Fruit fly (Drosophila melanogaster) whole organism, embryonic: ENCODE results near the gene AlaRS.

ENCODE experiments used
- Awh ChIP-seq: fragments of 200-800 bp; sonication (Bioruptor generic); IDR thresholded peaks from 2 replicates; pipeline ENCODE4, ENCODE4 v1.3.6; 2022; ENCODE audit warnings: missing biosample characterization, missing genetic modification characterization
- CG1024 ChIP-seq: fragments of 200-800 bp; sonication (Bioruptor generic); IDR thresholded peaks from 2 replicates; pipeline ENCODE4 v1.3.6; 2022; ENCODE audit warnings: missing biosample characterization, missing genetic modification characterization
- CG10462 ChIP-seq: fragments of 200-800 bp; sonication (Bioruptor generic); optimal IDR thresholded peaks from 2 replicates; lab custom pipeline; 2016; ENCODE audit warnings: missing biosample characterization, missing genetic modification characterization
- CG11560 ChIP-seq: fragments of 200-800 bp; sonication (Bioruptor generic); IDR thresholded peaks from 3 replicates; pipeline ENCODE4 v1.3.6; 2022; ENCODE audit warnings: missing biosample characterization, missing genetic modification characterization
- CG12104 ChIP-seq: fragments of 200-800 bp; sonication (Bioruptor generic); optimal IDR thresholded peaks from 3 replicates; lab custom pipeline; 2016; ENCODE audit warnings: missing biosample characterization, missing genetic modification characterization
- CG12219 ChIP-seq: fragments of 200-800 bp; sonication (Bioruptor generic); optimal IDR thresholded peaks from 3 replicates; lab custom pipeline; 2018; ENCODE audit warnings: missing biosample characterization, mild to moderate bottlenecking, missing genetic modification characterization
- CG13775 ChIP-seq: fragments of 200-800 bp; sonication (Bioruptor generic); optimal IDR thresholded peaks from 3 replicates; lab custom pipeline; 2017; ENCODE audit warnings: missing biosample characterization, mild to moderate bottlenecking, missing genetic modification characterization
- CG16813 ChIP-seq: fragments of 200-800 bp; sonication (Bioruptor generic); IDR thresholded peaks from 3 replicates; pipeline ENCODE4 v1.3.6; 2022; ENCODE audit warnings: missing biosample characterization, missing genetic modification characterization; ENCODE audit not compliant: partially characterized antibody
- CG31224 ChIP-seq: fragments of 200-800 bp; sonication (Bioruptor generic); IDR thresholded peaks from 2 replicates; pipeline ENCODE4 v1.3.6; 2022; ENCODE audit warnings: missing biosample characterization, missing genetic modification characterization
- CG3995 ChIP-seq: fragments of 200-800 bp; sonication (Bioruptor generic); optimal IDR thresholded peaks from 3 replicates; lab custom pipeline; 2016; ENCODE audit warnings: missing biosample characterization, missing genetic modification characterization
- CG42726 ChIP-seq: fragments of 200-800 bp; sonication (Bioruptor generic); IDR thresholded peaks from 2 replicates; pipeline ENCODE4 v1.3.6; 2022; ENCODE audit warnings: missing biosample characterization, missing genetic modification characterization; ENCODE audit not compliant: partially characterized antibody
- CG4730 ChIP-seq: fragments of 200-800 bp; sonication (Bioruptor generic); IDR thresholded peaks from 2 replicates; pipeline ENCODE4 v1.3.6; 2022; ENCODE audit warnings: missing biosample characterization, missing genetic modification characterization
- CG6813 ChIP-seq: fragments of 200-800 bp; sonication (Bioruptor generic); optimal IDR thresholded peaks from 2 replicates; lab custom pipeline; 2017; ENCODE audit warnings: missing biosample characterization, missing genetic modification characterization, mild to moderate bottlenecking, moderate library complexity, missing genetic modification reagents
- CG7745 ChIP-seq: fragments of 200-800 bp; sonication (Bioruptor generic); optimal IDR thresholded peaks from 2 replicates; lab custom pipeline; 2018; ENCODE audit warnings: missing biosample characterization, mild to moderate bottlenecking, missing genetic modification characterization, moderate library complexity
- CG8089 ChIP-seq: fragments of 200-800 bp; sonication (Bioruptor generic); optimal IDR thresholded peaks from 3 replicates; lab custom pipeline; 2016; ENCODE audit warnings: missing biosample characterization, missing genetic modification characterization
- CG8281 ChIP-seq: fragments of 200-800 bp; sonication (Bioruptor generic); optimal IDR thresholded peaks from 2 replicates; lab custom pipeline; 2018; ENCODE audit warnings: missing biosample characterization, mild to moderate bottlenecking, missing genetic modification characterization, moderate library complexity
- CG8924 ChIP-seq: fragments of 200-800 bp; optimal IDR thresholded peaks from 3 replicates; lab custom pipeline; 2019; ENCODE audit warnings: missing biosample characterization, mild to moderate bottlenecking, missing genetic modification characterization, moderate library complexity
- CG9215 ChIP-seq: fragments of 200-800 bp; sonication (Bioruptor generic); IDR thresholded peaks from 2 replicates; pipeline ENCODE4 v1.3.6; 2022; ENCODE audit warnings: missing biosample characterization, missing genetic modification characterization
- CG9797 ChIP-seq: fragments of 200-800 bp; sonication (Bioruptor generic); optimal IDR thresholded peaks from 3 replicates; lab custom pipeline; 2018; ENCODE audit warnings: missing biosample characterization, mild to moderate bottlenecking, missing genetic modification characterization
- Dll ChIP-seq: fragments of 200-800 bp; sonication (Bioruptor generic); IDR thresholded peaks from 4 replicates; pipeline ENCODE4 v1.3.6; 2022; ENCODE audit warnings: missing biosample characterization, missing genetic modification characterization; ENCODE audit not compliant: partially characterized antibody
- Eip74EF ChIP-seq, 2 experiments: fragments of 200-800 bp in 1 of 2; fragments of >200 bp in 1 of 2; sonication (Bioruptor generic) in 1 of 2; optimal IDR thresholded peaks; 2 replicates each; lab custom pipeline; 2017 to 2019; ENCODE audit warnings: missing biosample characterization in 2 of 2, missing genetic modification characterization in 2 of 2, mild to moderate bottlenecking in 1 of 2, moderate library complexity in 1 of 2
- Fer2 ChIP-seq: fragments of 200-800 bp; sonication (Bioruptor generic); optimal IDR thresholded peaks from 2 replicates; lab custom pipeline; 2018; ENCODE audit warnings: missing biosample characterization, mild to moderate bottlenecking, missing genetic modification characterization, moderate library complexity
- H2.0 ChIP-seq: fragments of 200-800 bp; sonication (Bioruptor generic); IDR thresholded peaks from 2 replicates; pipeline ENCODE4 v1.3.6; 2022; ENCODE audit warnings: missing biosample characterization, missing genetic modification characterization
- HHEX ChIP-seq: fragments of 200-800 bp; sonication (Bioruptor generic); optimal IDR thresholded peaks from 3 replicates; lab custom pipeline; 2017; ENCODE audit warnings: missing biosample characterization, mild to moderate bottlenecking, missing genetic modification characterization, missing genetic modification reagents
- HLH3B ChIP-seq: fragments of 200-800 bp; sonication (Bioruptor generic); IDR thresholded peaks from 2 replicates; pipeline ENCODE4 v1.3.6; 2022; ENCODE audit warnings: missing biosample characterization, missing genetic modification characterization
- HmgZ ChIP-seq: fragments of 200-800 bp; sonication (Bioruptor generic); optimal IDR thresholded peaks from 2 replicates; lab custom pipeline; 2018; ENCODE audit warnings: missing biosample characterization, mild to moderate bottlenecking, missing genetic modification characterization
- Hr78 ChIP-seq, 2 experiments: fragments of 200-800 bp in 1 of 2; fragments of >200 bp in 1 of 2; sonication (Bioruptor generic) in 1 of 2; optimal IDR thresholded peaks; 2 replicates each; lab custom pipeline; 2017 to 2019; ENCODE audit warnings: missing biosample characterization in 2 of 2, missing genetic modification characterization in 2 of 2, mild to moderate bottlenecking in 1 of 2, moderate library complexity in 1 of 2
- Kr ChIP-seq: fragments of 200-800 bp; sonication (Bioruptor generic); optimal IDR thresholded peaks from 2 replicates; lab custom pipeline; 2017; ENCODE audit warnings: missing biosample characterization, mild to moderate bottlenecking, missing genetic modification characterization
- Opbp ChIP-seq: fragments of 200-800 bp; sonication (Bioruptor generic); IDR thresholded peaks from 3 replicates; pipeline ENCODE4 v1.3.6; 2022; ENCODE audit warnings: missing biosample characterization, missing genetic modification characterization; ENCODE audit not compliant: partially characterized antibody
- Side ChIP-seq: fragments of 200-800 bp; sonication (Bioruptor generic); optimal IDR thresholded peaks from 2 replicates; lab custom pipeline; 2016; ENCODE audit warnings: missing biosample characterization, missing genetic modification characterization
- Ssrp ChIP-seq: fragments of 200-800 bp; sonication (Bioruptor generic); optimal IDR thresholded peaks from 2 replicates; lab custom pipeline; 2018; ENCODE audit warnings: missing biosample characterization, mild to moderate bottlenecking, missing genetic modification characterization, moderate library complexity
- az2 ChIP-seq: fragments of 200-800 bp; sonication (Bioruptor generic); optimal IDR thresholded peaks from 3 replicates; lab custom pipeline; 2016; ENCODE audit warnings: missing biosample characterization, missing genetic modification characterization
- cwo ChIP-seq: fragments of 200-800 bp; sonication (Bioruptor generic); optimal IDR thresholded peaks from 3 replicates; lab custom pipeline; 2017; ENCODE audit warnings: missing biosample characterization, missing genetic modification characterization, mild to moderate bottlenecking, moderate library complexity, missing genetic modification reagents
- dpn ChIP-seq, 2 experiments: fragments of 200-800 bp; sonication (Bioruptor generic); optimal IDR thresholded peaks; 3 replicates each; lab custom pipeline; 2016; ENCODE audit warnings: missing biosample characterization in 2 of 2, missing genetic modification characterization in 2 of 2
- en ChIP-seq: fragments of 200-800 bp; sonication (Bioruptor generic); optimal IDR thresholded peaks from 2 replicates; lab custom pipeline; 2016; ENCODE audit warnings: missing biosample characterization, missing genetic modification characterization
- esg ChIP-seq: fragments of 200-800 bp; sonication (Bioruptor generic); conservative IDR thresholded peaks from 2 replicates; pipeline ENCODE4 v1.3.6; 2022; ENCODE audit warnings: missing biosample characterization, missing genetic modification characterization
- grn ChIP-seq: fragments of 200-800 bp; sonication (Bioruptor generic); optimal IDR thresholded peaks from 3 replicates; lab custom pipeline; 2017; ENCODE audit warnings: missing biosample characterization, missing genetic modification characterization
- gsb ChIP-seq: fragments of 200-800 bp; sonication (Bioruptor generic); IDR thresholded peaks from 2 replicates; pipeline ENCODE4 v1.3.6; 2022; ENCODE audit warnings: missing biosample characterization, missing genetic modification characterization
- hb ChIP-seq: fragments of 200-800 bp; sonication (Bioruptor generic); IDR thresholded peaks from 3 replicates; pipeline ENCODE4 v1.3.6; 2022; ENCODE audit warnings: missing biosample characterization, missing genetic modification characterization; ENCODE audit not compliant: partially characterized antibody
- org-1 ChIP-seq: fragments of 200-800 bp; sonication (Bioruptor generic); optimal IDR thresholded peaks from 2 replicates; lab custom pipeline; 2017; ENCODE audit warnings: missing biosample characterization, missing genetic modification characterization
- pho ChIP-seq: fragments of 200-800 bp; sonication (Bioruptor generic); optimal IDR thresholded peaks from 2 replicates; lab custom pipeline; 2016; ENCODE audit warnings: missing biosample characterization, missing genetic modification characterization
- tgo ChIP-seq: fragments of 200-800 bp; sonication (Bioruptor generic); IDR thresholded peaks from 3 replicates; pipeline ENCODE4 v1.3.6; 2022; ENCODE audit warnings: missing biosample characterization, missing genetic modification characterization
- tin ChIP-seq: fragments of 200-800 bp; sonication (Bioruptor generic); optimal IDR thresholded peaks from 3 replicates; lab custom pipeline; 2016; ENCODE audit warnings: missing biosample characterization, missing genetic modification characterization
- tio ChIP-seq: fragments of 200-800 bp; sonication (Bioruptor generic); optimal IDR thresholded peaks from 2 replicates; lab custom pipeline; 2017; ENCODE audit warnings: missing biosample characterization, missing genetic modification characterization, inconsistent platforms
- tna ChIP-seq: fragments of 200-800 bp; sonication (Bioruptor generic); IDR thresholded peaks from 2 replicates; pipeline ENCODE4 v1.3.6; 2022; ENCODE audit warnings: missing biosample characterization, missing genetic modification characterization; ENCODE audit not compliant: partially characterized antibody
- trh ChIP-seq: fragments of 200-800 bp; sonication (Bioruptor generic); optimal IDR thresholded peaks from 2 replicates; lab custom pipeline; 2016; ENCODE audit warnings: missing biosample characterization, missing genetic modification characterization
- ttk ChIP-seq: fragments of 200-800 bp; sonication (Bioruptor generic); IDR thresholded peaks from 2 replicates; pipeline ENCODE4 v2.1.2; 2022; ENCODE audit warnings: missing biosample characterization, missing genetic modification characterization
- usp ChIP-seq: fragments of >200 bp; optimal IDR thresholded peaks from 2 replicates; lab custom pipeline; 2017; ENCODE audit warnings: missing biosample characterization, missing genetic modification characterization
- zfh1 ChIP-seq: fragments of 200-800 bp; sonication (Bioruptor generic); IDR thresholded peaks from 3 replicates; pipeline ENCODE4 v1.3.6; 2022; ENCODE audit warnings: missing biosample characterization, missing genetic modification characterization

Gene AlaRS

DNA sequence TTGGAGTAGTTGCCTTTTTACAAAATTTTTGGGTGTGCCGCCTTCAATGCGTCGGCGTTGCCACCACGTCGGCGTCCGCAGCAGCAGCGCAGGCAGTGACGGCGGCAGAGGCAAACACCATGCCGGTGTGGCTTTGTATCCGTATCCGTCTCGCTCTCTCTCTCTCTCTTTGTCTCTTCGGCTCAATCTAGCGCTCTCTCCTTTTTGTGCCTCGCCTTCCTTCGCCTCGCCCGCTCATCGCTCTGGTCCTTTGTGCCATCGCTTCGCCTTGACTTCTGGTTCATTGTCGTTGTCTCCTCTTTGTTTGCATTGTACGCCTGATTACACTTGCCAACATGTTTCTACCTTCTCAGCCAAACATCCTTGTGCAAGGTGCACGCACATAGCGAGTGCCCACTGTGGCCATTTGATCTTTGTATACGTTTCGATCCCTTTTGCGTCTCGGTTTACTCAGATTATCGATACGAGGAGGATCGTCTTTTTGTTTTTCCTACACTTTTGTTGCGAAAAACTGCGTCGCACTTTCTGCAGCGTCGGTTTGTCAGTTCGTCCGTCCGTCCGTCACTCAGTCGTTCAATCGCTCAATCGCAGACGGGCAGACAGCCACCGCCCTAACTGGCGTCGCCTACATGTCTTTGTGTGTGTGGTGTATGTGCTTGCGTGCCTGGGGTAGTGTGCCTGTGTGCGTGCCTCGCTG, 34.9 kb upstream of the AlaRS start (continued):
- TF ChIP-seq hb (GFP tag; lab: Robert Waterston, UW) (no peak), zfh1 (GFP tag; lab: Robert Waterston, UW) (0 out of 3 replicates have a peak, but pooled peaks have one; percentile 2), tna (GFP tag; lab: Robert Waterston, UW) (no peak), CG8281 (tag; lab: Kevin White, UChicago) (peak; percentile 100), HHEX (GFP tag; lab: Kevin White, UChicago) (no peak), usp (no peak), H2.0 (no peak), az2 (GFP tag; lab: Kevin White, UChicago) (no peak), CG4730 (no peak), CG16813 (GFP tag; lab: Robert Waterston, UW) (no peak), tin (GFP tag; lab: Kevin White, UChicago) (peak; percentile 5), CG9797 (GFP tag; lab: Kevin White, UChicago) (no peak), cwo (GFP tag; lab: Kevin White, UChicago) (no peak), HmgZ (tag; lab: Kevin White, UChicago) (no peak), Awh (GFP tag; lab: Robert Waterston, UW) (no peak; the same call in 1 of the 2 replicates), CG31224 (GFP tag; lab: Robert Waterston, UW) (no peak), CG11560 (tag; lab: Robert Waterston, UW) (no peak), CG7745 (tag; lab: Kevin White, UChicago) (no peak), Opbp (GFP tag; lab: Robert Waterston, UW) (peak; percentile 11; the same call in 1 of the 3 replicates), CG13775 (GFP tag; lab: Kevin White, UChicago) (no peak), en (GFP tag; lab: Kevin White, UChicago) (no peak), CG12219 (GFP tag; lab: Kevin White, UChicago) (no peak), tio (no peak), tgo (GFP tag; lab: Robert Waterston, UW) (no peak), Hr78 (GFP tag; optimal IDR thresholded peaks at IDR 0.05; lab: Kevin White, UChicago) (no peak), grn (GFP tag; lab: Kevin White, UChicago) (no peak), Side (GFP tag; lab: Kevin White, UChicago) (no peak), CG10462 (GFP tag; lab: Kevin White, UChicago) (no peak), CG6813 (GFP tag; lab: Kevin White, UChicago) (peak; percentile 4), org-1 (GFP tag; lab: Kevin White, UChicago) (no peak), HLH3B (GFP tag; lab: Robert Waterston, UW) (0 out of 2 replicates have a peak, but pooled peaks have one; percentile 4), CG42726 (no peak), trh (GFP tag; lab: Kevin White, UChicago) (no peak), pho (GFP tag; lab: Kevin White, UChicago) (no peak), CG12104 (no peak), Eip74EF (GFP tag; optimal IDR thresholded peaks at IDR 0.05; lab: Kevin White, UChicago) (no peak), esg (no peak), Kr (GFP tag; lab: Kevin White, UChicago) (no peak), gsb (no peak), CG8089 (GFP tag; lab: Kevin White, UChicago) (no peak), CG8924 (tag; lab: Kevin White, UChicago) (no peak), Dll (GFP tag; lab: Robert Waterston, UW) (no peak), Fer2 (tag; lab: Kevin White, UChicago) (no peak), dpn (GFP tag; optimal IDR thresholded peaks at IDR 0.05; lab: Kevin White, UChicago) (peak in 1 of 2 experiments; percentile 1), CG9215 (GFP tag; lab: Robert Waterston, UW) (no peak), Ssrp (tag; lab: Kevin White, UChicago) (no peak), CG1024 (GFP tag; lab: Robert Waterston, UW) (0 out of 2 replicates have a peak, but pooled peaks have one; percentile 11), CG3995 (no peak), ttk (GFP tag; lab: Robert Waterston, UW) (no peak)
